Fruit fly (Drosophila melanogaster): ENCODE measurements around the gene CG10357.

The CG10357 gene

DNA sequence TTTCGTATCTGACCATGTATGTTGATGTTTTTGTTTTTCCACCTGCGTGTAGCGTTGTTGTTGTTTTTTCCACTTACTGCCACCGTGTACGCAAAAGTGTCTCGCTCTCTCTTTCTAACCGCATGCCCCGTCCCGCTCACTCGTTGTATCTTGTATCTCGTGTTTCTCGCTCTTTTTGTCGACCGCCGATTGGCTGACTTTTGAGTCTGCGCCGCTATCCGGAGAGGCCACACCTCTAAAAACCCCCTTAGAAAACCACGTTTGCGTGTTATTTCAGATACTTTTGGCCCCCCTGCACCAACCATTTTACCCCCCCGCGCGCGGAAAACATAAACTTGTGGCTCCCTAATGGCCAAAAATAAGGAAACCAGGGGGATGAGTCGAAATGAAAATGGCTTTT, 9.7 kb downstream of the CG10357 start (continued):
- no peak for TF ChIP-seq Eip74EF (GFP tag; optimal IDR thresholded peaks at IDR 0.05)
- TF ChIP-seq GATAe (GFP tag; conservative IDR thresholded peaks at IDR 0.05), result no peak
- TF ChIP-seq ap (GFP tag; IDR thresholded peaks at IDR 0.05), result no peak
- 0 out of 3 replicates have a peak, but pooled peaks have one; percentile 24 for TF ChIP-seq zen2 (GFP tag; IDR thresholded peaks at IDR 0.05; ENCODE audit: partially characterized antibody)
- no peak for TF ChIP-seq zf30C (GFP tag; optimal IDR thresholded peaks at IDR 0.05)
- TF ChIP-seq Dip3 (GFP tag; optimal IDR thresholded peaks at IDR 0.05), result no peak
- TF ChIP-seq ac (GFP tag; optimal IDR thresholded peaks at IDR 0.05), result no peak
- TF ChIP-seq Ptx1 (GFP tag; IDR thresholded peaks at IDR 0.05), result no peak
- no peak for TF ChIP-seq ham (GFP tag; IDR thresholded peaks at IDR 0.05)
- no peak for TF ChIP-seq Six4 (GFP tag; optimal IDR thresholded peaks at IDR 0.05)
- TF ChIP-seq ro (GFP tag; IDR thresholded peaks at IDR 0.05), result no peak
- no peak for TF ChIP-seq CG32767 (GFP tag; IDR thresholded peaks at IDR 0.05)
- no peak for TF ChIP-seq ftz-f1 (GFP tag; optimal IDR thresholded peaks at IDR 0.05)
- no peak for TF ChIP-seq CG1647 (GFP tag; optimal IDR thresholded peaks at IDR 0.05)
- TF ChIP-seq CG16779 (GFP tag; IDR thresholded peaks at IDR 0.05), result no peak
- TF ChIP-seq CG10321 (GFP tag; IDR thresholded peaks at IDR 0.05), result peak; percentile 84
- TF ChIP-seq NC2β (GFP tag; optimal IDR thresholded peaks at IDR 0.05), result no peak
- TF ChIP-seq gcm (GFP tag; optimal IDR thresholded peaks at IDR 0.05), result no peak
- TF ChIP-seq NFAT (GFP tag; IDR thresholded peaks at IDR 0.05), result no peak
- TF ChIP-seq Ada2b (GFP tag; IDR thresholded peaks at IDR 0.05), result no peak
- TF ChIP-seq CG18476 (GFP tag; optimal IDR thresholded peaks at IDR 0.05), result no peak
- TF ChIP-seq fd3F (GFP tag; optimal IDR thresholded peaks at IDR 0.05), result no peak
- TF ChIP-seq Poxn (GFP tag; IDR thresholded peaks at IDR 0.05), result no peak
- TF ChIP-seq CG13287 (GFP tag; IDR thresholded peaks at IDR 0.05; ENCODE audit: partially characterized antibody), result peak; percentile 16; the same call in 1 of the 2 replicates
- TF ChIP-seq CG11696 (GFP tag; IDR thresholded peaks at IDR 0.05), result no peak
- no peak for TF ChIP-seq tna (GFP tag; IDR thresholded peaks at IDR 0.05; ENCODE audit: partially characterized antibody)
- TF ChIP-seq MESR4 (GFP tag; optimal IDR thresholded peaks at IDR 0.05), result no peak
- no peak for TF ChIP-seq Ets65A (GFP tag)
- TF ChIP-seq hkb (optimal IDR thresholded peaks at IDR 0.05), result no peak
- 0 out of 2 replicates have a peak, but pooled peaks have one; percentile 10 for TF ChIP-seq hkb (GFP tag; IDR thresholded peaks at IDR 0.05)
- TF ChIP-seq CTCF (GFP tag; optimal IDR thresholded peaks at IDR 0.05), result no peak
- no peak for TF ChIP-seq CG8089 (GFP tag; optimal IDR thresholded peaks at IDR 0.05)
- no peak for TF ChIP-seq MTF-1 (GFP tag; optimal IDR thresholded peaks at IDR 0.05; ENCODE audit: borderline replicate concordance)
- TF ChIP-seq Nf-YC (tag; optimal IDR thresholded peaks at IDR 0.05), result peak; percentile 99
- peak; percentile 28; the same call in 1 of the 2 replicates for TF ChIP-seq Adf1 (GFP tag; IDR thresholded peaks at IDR 0.05)
- TF ChIP-seq H2.0 (GFP tag; IDR thresholded peaks at IDR 0.05), result no peak
- TF ChIP-seq sug (tag; optimal IDR thresholded peaks at IDR 0.05), result peak; percentile 10
- no peak for TF ChIP-seq trh (GFP tag; optimal IDR thresholded peaks at IDR 0.05)
- TF ChIP-seq ewg (GFP tag; optimal IDR thresholded peaks at IDR 0.05), result peak; percentile 93
- TF ChIP-seq C15 (GFP tag; IDR thresholded peaks at IDR 0.05), result no peak
- no peak for TF ChIP-seq TFAM (GFP tag; optimal IDR thresholded peaks at IDR 0.05)
- TF ChIP-seq CG10147 (GFP tag; optimal IDR thresholded peaks at IDR 0.05), result no peak
- TF ChIP-seq CG7786 (GFP tag; optimal IDR thresholded peaks at IDR 0.05), result no peak
- no peak for TF ChIP-seq Lhr (GFP tag; optimal IDR thresholded peaks at IDR 0.05)

DNA sequence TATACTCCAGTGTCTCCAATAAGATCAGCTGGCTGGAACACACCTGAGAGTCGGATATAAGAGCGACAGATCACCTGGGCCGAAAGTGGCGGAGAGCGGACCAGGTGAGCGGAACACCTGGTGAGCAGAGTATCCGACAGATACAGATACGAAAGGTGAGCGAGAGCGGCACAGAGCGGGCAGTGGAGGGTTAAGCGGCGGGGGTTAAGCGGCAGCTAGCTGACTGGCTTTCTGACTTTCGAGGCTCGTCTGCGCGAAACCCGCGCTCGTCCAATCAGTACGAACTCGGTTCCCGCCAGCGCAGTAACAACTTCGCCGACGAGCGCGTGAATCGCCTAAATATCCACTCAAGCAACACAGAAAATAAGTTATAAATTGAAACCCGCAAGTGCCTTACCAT, 10.9 kb downstream of the CG10357 start, which contains the start of gene dar1:
Gene dar1, plus strand, starts transcription at position 284 of the 400 bp plus-strand sequence.
- TF ChIP-seq Nf-YB (GFP tag; optimal IDR thresholded peaks at IDR 0.05) (peak; percentile 96), seq (GFP tag; IDR thresholded peaks at IDR 0.05) (0 out of 2 replicates have a peak, but pooled peaks have one; percentile 9), CG9727 (GFP tag; optimal IDR thresholded peaks at IDR 0.05) (no peak), Dll (GFP tag; IDR thresholded peaks at IDR 0.05; ENCODE audit: partially characterized antibody) (peak; percentile 38; the same call in 1 of the 4 replicates), croc (GFP tag; conservative IDR thresholded peaks at IDR 0.05) (no peak), lmd (GFP tag; IDR thresholded peaks at IDR 0.05) (no peak), bbx (GFP tag; IDR thresholded peaks at IDR 0.05; ENCODE audit: partially characterized antibody) (peak; percentile 43), Hr78 (GFP tag; optimal IDR thresholded peaks at IDR 0.05) (peak in 1 of 2 experiments; percentile 40), Drgx (GFP tag; IDR thresholded peaks at IDR 0.05) (peak; percentile 42; the same call in 1 of the 2 replicates), knrl (GFP tag; IDR thresholded peaks at IDR 0.05; ENCODE audit: partially characterized antibody) (no peak), disco-r (GFP tag; optimal IDR thresholded peaks at IDR 0.05) (no peak)

Measured in whole organism, embryonic.